Fruit fly (Drosophila melanogaster) whole organism, embryonic: ENCODE results near the gene PpV.

Experiments used
- Abd-B ChIP-seq: fragments of 200-800 bp; sonication (Bioruptor generic); optimal IDR thresholded peaks from 2 replicates; lab custom pipeline; 2018; ENCODE audit warnings: missing biosample characterization, mild to moderate bottlenecking, missing genetic modification characterization, moderate library complexity
- Ada2b ChIP-seq: fragments of 200-800 bp; sonication (Bioruptor generic); IDR thresholded peaks from 2 replicates; pipeline ENCODE4 v1.3.6; 2022; ENCODE audit warnings: missing biosample characterization, missing genetic modification characterization
- Atf-2 ChIP-seq: fragments of 200-800 bp; sonication (Bioruptor generic); optimal IDR thresholded peaks from 2 replicates; lab custom pipeline; 2016; ENCODE audit warnings: missing biosample characterization, missing genetic modification characterization
- Awh ChIP-seq: fragments of 200-800 bp; sonication (Bioruptor generic); IDR thresholded peaks from 2 replicates; pipeline ENCODE4, ENCODE4 v1.3.6; 2022; ENCODE audit warnings: missing biosample characterization, missing genetic modification characterization
- CG10321 ChIP-seq: fragments of 200-800 bp; sonication (Bioruptor generic); IDR thresholded peaks from 2 replicates; pipeline ENCODE4 v1.3.6; 2022; ENCODE audit warnings: missing biosample characterization, missing genetic modification characterization
- CG10431 ChIP-seq: fragments of 200-800 bp; sonication (Bioruptor generic); optimal IDR thresholded peaks from 3 replicates; lab custom pipeline; 2018; ENCODE audit warnings: missing biosample characterization, mild to moderate bottlenecking, missing genetic modification characterization
- CG11504 ChIP-seq: fragments of 200-800 bp; sonication (Bioruptor generic); optimal IDR thresholded peaks from 3 replicates; lab custom pipeline; 2019; ENCODE audit warnings: missing biosample characterization, mild to moderate bottlenecking, missing genetic modification characterization, moderate library complexity
- CG12391 ChIP-seq: fragments of 200-800 bp; sonication (Bioruptor generic); optimal IDR thresholded peaks from 3 replicates; lab custom pipeline; 2018; ENCODE audit warnings: missing biosample characterization, mild to moderate bottlenecking, missing genetic modification characterization, moderate library complexity
- CG12942 ChIP-seq: fragments of 200-800 bp; sonication (Bioruptor generic); optimal IDR thresholded peaks from 3 replicates; lab custom pipeline; 2016; ENCODE audit warnings: missing biosample characterization, missing genetic modification characterization
- CG2199 ChIP-seq: fragments of 200-800 bp; sonication (Bioruptor generic); IDR thresholded peaks from 3 replicates; pipeline ENCODE4 v1.3.6; 2022; ENCODE audit warnings: missing biosample characterization, missing genetic modification characterization
- CG2678 ChIP-seq: fragments of 200-800 bp; sonication (Bioruptor generic); optimal IDR thresholded peaks from 3 replicates; lab custom pipeline; 2019; ENCODE audit warnings: missing biosample characterization, mild to moderate bottlenecking, missing genetic modification characterization, moderate library complexity
- CG34376 ChIP-seq: fragments of 200-800 bp; sonication (Bioruptor generic); optimal IDR thresholded peaks from 2 replicates; lab custom pipeline; 2018; ENCODE audit warnings: missing biosample characterization, mild to moderate bottlenecking, missing genetic modification characterization
- CG6272 ChIP-seq: fragments of 200-800 bp; sonication (Bioruptor generic); IDR thresholded peaks from 2 replicates; pipeline ENCODE4 v1.3.6; 2022; ENCODE audit warnings: missing biosample characterization, missing genetic modification characterization
- CG6689 ChIP-seq: fragments of 200-800 bp; sonication (Bioruptor generic); IDR thresholded peaks from 2 replicates; pipeline ENCODE4 v1.3.6; 2022; ENCODE audit warnings: missing biosample characterization, missing genetic modification characterization
- CG7745 ChIP-seq: fragments of 200-800 bp; sonication (Bioruptor generic); optimal IDR thresholded peaks from 2 replicates; lab custom pipeline; 2018; ENCODE audit warnings: missing biosample characterization, mild to moderate bottlenecking, missing genetic modification characterization, moderate library complexity
- CG8478 ChIP-seq: fragments of >200 bp; optimal IDR thresholded peaks from 2 replicates; lab custom pipeline; 2018
- CG9817 ChIP-seq: fragments of 200-800 bp; sonication (Bioruptor generic); optimal IDR thresholded peaks from 2 replicates; lab custom pipeline; 2018; ENCODE audit warnings: missing biosample characterization, mild to moderate bottlenecking, missing genetic modification characterization, moderate library complexity
- CkIIα-i1 ChIP-seq: fragments of 200-800 bp; sonication (Bioruptor generic); IDR thresholded peaks from 2 replicates; pipeline ENCODE4 v1.3.6; 2022; ENCODE audit warnings: missing biosample characterization, missing genetic modification characterization
- D19A ChIP-seq: fragments of 200-800 bp; optimal IDR thresholded peaks from 3 replicates; lab custom pipeline; 2019; ENCODE audit warnings: missing biosample characterization, mild to moderate bottlenecking, missing genetic modification characterization, moderate library complexity
- Dip2 ChIP-seq: fragments of 200-800 bp; sonication (Bioruptor generic); IDR thresholded peaks from 2 replicates; pipeline ENCODE4 v1.3.6; 2022; ENCODE audit warnings: missing biosample characterization, missing genetic modification characterization
- Doc2 ChIP-seq: fragments of 200-800 bp; sonication (Bioruptor generic); IDR thresholded peaks from 2 replicates; pipeline ENCODE4 v1.3.6; 2022; ENCODE audit warnings: missing biosample characterization, missing genetic modification characterization
- Dp ChIP-seq: fragments of 200-800 bp; sonication (Bioruptor generic); optimal IDR thresholded peaks from 2 replicates; lab custom pipeline; 2018; ENCODE audit warnings: missing biosample characterization, mild to moderate bottlenecking, missing genetic modification characterization, moderate library complexity
- Eip74EF ChIP-seq, 2 experiments: fragments of 200-800 bp in 1 of 2; fragments of >200 bp in 1 of 2; sonication (Bioruptor generic) in 1 of 2; optimal IDR thresholded peaks; 2 replicates each; lab custom pipeline; 2017 to 2019; ENCODE audit warnings: missing biosample characterization in 2 of 2, missing genetic modification characterization in 2 of 2, mild to moderate bottlenecking in 1 of 2, moderate library complexity in 1 of 2
- Ets97D ChIP-seq: fragments of 200-800 bp; sonication (Bioruptor generic); optimal IDR thresholded peaks from 3 replicates; lab custom pipeline; 2016; ENCODE audit warnings: missing biosample characterization, missing genetic modification characterization
- GATAe ChIP-seq: fragments of 200-800 bp; sonication (Bioruptor generic); conservative IDR thresholded peaks from 2 replicates; pipeline ENCODE4 v1.3.6; 2022; ENCODE audit warnings: missing biosample characterization, missing genetic modification characterization
- HHEX ChIP-seq: fragments of 200-800 bp; sonication (Bioruptor generic); optimal IDR thresholded peaks from 3 replicates; lab custom pipeline; 2017; ENCODE audit warnings: missing biosample characterization, mild to moderate bottlenecking, missing genetic modification characterization, missing genetic modification reagents
- Mad ChIP-seq: fragments of 200-800 bp; sonication (Bioruptor generic); optimal IDR thresholded peaks from 2 replicates; lab custom pipeline; 2016; ENCODE audit warnings: missing biosample characterization, missing genetic modification characterization
- Mes4 ChIP-seq: fragments of 200-800 bp; sonication (Bioruptor generic); optimal IDR thresholded peaks from 2 replicates; lab custom pipeline; 2016; ENCODE audit warnings: missing biosample characterization, missing genetic modification characterization
- Myb ChIP-seq: fragments of 200-800 bp; sonication (Bioruptor generic); optimal IDR thresholded peaks from 2 replicates; lab custom pipeline; 2016; ENCODE audit warnings: missing biosample characterization, missing genetic modification characterization
- Side ChIP-seq: fragments of 200-800 bp; sonication (Bioruptor generic); optimal IDR thresholded peaks from 2 replicates; lab custom pipeline; 2016; ENCODE audit warnings: missing biosample characterization, missing genetic modification characterization
- Sox100B ChIP-seq: fragments of 200-800 bp; sonication (Bioruptor generic); optimal IDR thresholded peaks from 3 replicates; lab custom pipeline; 2018; ENCODE audit warnings: missing biosample characterization, mild to moderate bottlenecking, missing genetic modification characterization
- Vsx1 ChIP-seq: fragments of 200-800 bp; sonication (Bioruptor generic); optimal IDR thresholded peaks from 2 replicates; lab custom pipeline; 2017; ENCODE audit warnings: missing biosample characterization, mild to moderate bottlenecking, missing genetic modification characterization, missing genetic modification reagents
- dimm ChIP-seq: fragments of 200-800 bp; sonication (Bioruptor generic); IDR thresholded peaks from 2 replicates; pipeline ENCODE4 v1.3.6; 2022; ENCODE audit warnings: missing biosample characterization, missing genetic modification characterization
- ems ChIP-seq: fragments of 200-800 bp; sonication (Bioruptor generic); optimal IDR thresholded peaks from 3 replicates; lab custom pipeline; 2016; ENCODE audit warnings: missing biosample characterization, missing genetic modification characterization
- exex ChIP-seq: fragments of 200-800 bp; sonication (Bioruptor generic); optimal IDR thresholded peaks from 4 replicates; lab custom pipeline; 2018; ENCODE audit warnings: missing biosample characterization, mild to moderate bottlenecking, missing genetic modification characterization, moderate library complexity
- gce ChIP-seq: fragments of 200-800 bp; sonication (Bioruptor generic); IDR thresholded peaks from 3 replicates; pipeline ENCODE4 v1.3.6; 2022; ENCODE audit warnings: missing biosample characterization, missing genetic modification characterization
- gsb-n ChIP-seq: fragments of 200-800 bp; sonication (Bioruptor generic); optimal IDR thresholded peaks from 3 replicates; lab custom pipeline; 2018; ENCODE audit warnings: missing biosample characterization, mild to moderate bottlenecking, missing genetic modification characterization
- lab ChIP-seq: fragments of 200-800 bp; sonication (Bioruptor generic); optimal IDR thresholded peaks from 3 replicates; lab custom pipeline; 2017; ENCODE audit warnings: missing biosample characterization, missing genetic modification characterization, mild to moderate bottlenecking, moderate library complexity, missing genetic modification reagents
- lbe ChIP-seq: fragments of 200-800 bp; sonication (Bioruptor generic); optimal IDR thresholded peaks from 2 replicates; lab custom pipeline; 2016; ENCODE audit warnings: missing biosample characterization, mild to moderate bottlenecking, missing genetic modification characterization
- lilli ChIP-seq: fragments of 200-800 bp; sonication (Bioruptor generic); optimal IDR thresholded peaks from 3 replicates; lab custom pipeline; 2016; ENCODE audit warnings: missing biosample characterization, missing genetic modification characterization
- lmd ChIP-seq: fragments of 200-800 bp; sonication (Bioruptor generic); IDR thresholded peaks from 2 replicates; pipeline ENCODE4 v1.3.6; 2022; ENCODE audit warnings: missing biosample characterization, missing genetic modification characterization
- lov ChIP-seq, 2 experiments: fragments of 200-800 bp in 1 of 2; fragments of >200 bp in 1 of 2; sonication (Bioruptor generic) in 1 of 2; IDR thresholded peaks in 1 of 2; optimal IDR thresholded peaks in 1 of 2; 2 replicates in 1 of 2; 3 replicates in 1 of 2; pipeline versions ENCODE4 v1.3.6 to Lab custom; 2017 to 2022; ENCODE audit warnings: missing biosample characterization in 1 of 2, missing genetic modification characterization in 1 of 2
- maf-S ChIP-seq: fragments of 200-800 bp; sonication (Bioruptor generic); optimal IDR thresholded peaks from 2 replicates; lab custom pipeline; 2016; ENCODE audit warnings: missing biosample characterization, missing genetic modification characterization
- otp ChIP-seq: fragments of 200-800 bp; sonication (Bioruptor generic); IDR thresholded peaks from 3 replicates; pipeline ENCODE4, ENCODE4 v1.3.6; 2022; ENCODE audit warnings: missing biosample characterization, missing genetic modification characterization
- pfk ChIP-seq: fragments of 200-800 bp; sonication (Bioruptor generic); optimal IDR thresholded peaks from 2 replicates; lab custom pipeline; 2018; ENCODE audit warnings: missing biosample characterization, mild to moderate bottlenecking, missing genetic modification characterization, moderate library complexity
- pros ChIP-seq: fragments of 200-800 bp; sonication (Bioruptor generic); optimal IDR thresholded peaks from 3 replicates; lab custom pipeline; 2019; ENCODE audit warnings: missing biosample characterization, mild to moderate bottlenecking, missing genetic modification characterization, moderate library complexity
- pum ChIP-seq: fragments of 200-800 bp; sonication (Bioruptor generic); optimal IDR thresholded peaks from 2 replicates; lab custom pipeline; 2016; ENCODE audit warnings: missing biosample characterization, missing genetic modification characterization
- salm ChIP-seq: fragments of 200-800 bp; sonication (Bioruptor generic); optimal IDR thresholded peaks from 2 replicates; lab custom pipeline; 2018; ENCODE audit warnings: missing biosample characterization, mild to moderate bottlenecking, missing genetic modification characterization
- usp ChIP-seq: fragments of >200 bp; optimal IDR thresholded peaks from 2 replicates; lab custom pipeline; 2017; ENCODE audit warnings: missing biosample characterization, missing genetic modification characterization
- zen2 ChIP-seq: fragments of 200-800 bp; sonication (Bioruptor generic); IDR thresholded peaks from 3 replicates; pipeline ENCODE4 v1.3.6; 2022; ENCODE audit warnings: missing biosample characterization, missing genetic modification characterization; ENCODE audit not compliant: partially characterized antibody
- zfh2 ChIP-seq: fragments of 200-800 bp; sonication (Bioruptor generic); optimal IDR thresholded peaks from 2 replicates; lab custom pipeline; 2016; ENCODE audit warnings: missing biosample characterization, missing genetic modification characterization

PpV gene

DNA sequence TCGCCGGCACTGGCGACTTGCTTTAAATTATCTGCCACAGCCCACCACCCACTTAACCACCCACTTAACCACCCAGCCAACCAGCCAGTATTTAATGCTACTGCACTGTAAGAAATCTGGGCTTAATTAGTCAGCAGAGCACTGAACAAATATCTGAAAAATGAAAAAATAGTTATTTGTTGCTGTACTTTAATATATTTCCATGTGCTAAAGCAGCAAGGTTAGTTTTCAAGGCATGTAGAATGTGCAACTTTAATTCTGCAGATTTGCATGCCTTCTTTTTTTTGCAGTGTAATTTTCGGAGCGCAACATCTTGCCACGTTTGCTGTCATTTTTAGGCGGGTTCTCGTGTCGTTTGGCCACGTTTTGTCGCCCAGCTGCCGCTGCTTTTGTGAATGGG is 2.9 kb upstream of the PpV start (continued):
- no peak for TF ChIP-seq Dp
- TF ChIP-seq Vsx1 (GFP tag; lab: Kevin White, UChicago) = no peak
- no peak for TF ChIP-seq salm (tag; lab: Kevin White, UChicago)
- no peak for TF ChIP-seq pfk (GFP tag; lab: Kevin White, UChicago)
- peak; percentile 13 for TF ChIP-seq zfh2 (GFP tag; lab: Kevin White, UChicago)
- TF ChIP-seq pros = no peak
- peak; percentile 5 for TF ChIP-seq Side (GFP tag; lab: Kevin White, UChicago)
- peak; percentile 26 for TF ChIP-seq D19A (tag; lab: Kevin White, UChicago)
- peak; percentile 0 for TF ChIP-seq Abd-B (GFP tag; lab: Kevin White, UChicago)
- no peak for TF ChIP-seq gce (GFP tag; lab: Robert Waterston, UW)
- TF ChIP-seq Mes4 (GFP tag; lab: Kevin White, UChicago) = no peak
- peak; percentile 4 for TF ChIP-seq CG12942 (GFP tag; lab: Kevin White, UChicago)
- TF ChIP-seq CG9817 (tag; lab: Kevin White, UChicago) = peak; percentile 52
- no peak for TF ChIP-seq CkIIα-i1 (GFP tag; lab: Robert Waterston, UW)
- TF ChIP-seq ems (GFP tag; lab: Kevin White, UChicago) = peak; percentile 10
- TF ChIP-seq lov (optimal IDR thresholded peaks at IDR 0.05; lab: Kevin White, UChicago) = no peak
- no peak for TF ChIP-seq lov (GFP tag; IDR thresholded peaks at IDR 0.05; lab: Robert Waterston, UW)
- peak; percentile 34 for TF ChIP-seq CG34376 (GFP tag; lab: Kevin White, UChicago)
- peak; percentile 47 for TF ChIP-seq CG12391 (tag; lab: Kevin White, UChicago)
- peak; percentile 73 for TF ChIP-seq CG2678 (tag; lab: Kevin White, UChicago)
- TF ChIP-seq CG10431 (GFP tag; lab: Kevin White, UChicago) = no peak
- TF ChIP-seq Dip2 (GFP tag; lab: Robert Waterston, UW) = no peak
- TF ChIP-seq lilli (GFP tag; lab: Kevin White, UChicago) = peak; percentile 50
- no peak for TF ChIP-seq gsb-n (tag; lab: Kevin White, UChicago)
- TF ChIP-seq Awh (GFP tag; lab: Robert Waterston, UW) = no peak
- no peak for TF ChIP-seq CG2199 (GFP tag; lab: Robert Waterston, UW)
- TF ChIP-seq Ada2b (GFP tag; lab: Robert Waterston, UW) = peak; percentile 60; the same call in 1 of the 2 replicates
- TF ChIP-seq Sox100B (GFP tag; lab: Kevin White, UChicago) = no peak
- no peak for TF ChIP-seq CG8478
- peak; percentile 56 for TF ChIP-seq CG6689 (GFP tag; lab: Robert Waterston, UW)
- TF ChIP-seq lab (GFP tag; lab: Kevin White, UChicago) = peak; percentile 80
- TF ChIP-seq Myb = peak; percentile 25
- TF ChIP-seq lmd = peak; percentile 31; the same call in 1 of the 2 replicates
- peak; percentile 40 for TF ChIP-seq HHEX (GFP tag; lab: Kevin White, UChicago)
- TF ChIP-seq zen2 (GFP tag; lab: Robert Waterston, UW) = no peak
- TF ChIP-seq dimm (GFP tag; lab: Robert Waterston, UW) = no peak
- TF ChIP-seq CG7745 = no peak
- no peak for TF ChIP-seq usp (GFP tag; lab: Kevin White, UChicago)
- no peak for TF ChIP-seq lbe (GFP tag; lab: Kevin White, UChicago)
- no peak for TF ChIP-seq Ets97D (GFP tag; lab: Kevin White, UChicago)
- peak; percentile 3 for TF ChIP-seq Mad
- no peak for TF ChIP-seq GATAe (GFP tag; lab: Robert Waterston, UW)
- TF ChIP-seq maf-S (GFP tag; lab: Kevin White, UChicago) = no peak
- TF ChIP-seq otp (GFP tag; lab: Robert Waterston, UW) = peak; percentile 30; the same call in 1 of the 3 replicates
- no peak for TF ChIP-seq CG10321
- TF ChIP-seq CG6272 (GFP tag; lab: Robert Waterston, UW) = no peak
- peak in 1 of 2 experiments; percentile 4 for TF ChIP-seq Eip74EF (GFP tag; optimal IDR thresholded peaks at IDR 0.05; lab: Kevin White, UChicago)
- peak; percentile 38 for TF ChIP-seq pum (GFP tag; lab: Kevin White, UChicago)
- no peak for TF ChIP-seq Doc2 (GFP tag; lab: Robert Waterston, UW)
- no peak for TF ChIP-seq Atf-2 (GFP tag; lab: Kevin White, UChicago)
- TF ChIP-seq exex = no peak
- TF ChIP-seq CG11504 = peak; percentile 73
